Worm (Caenorhabditis elegans): Measurements from ENCODE around the gene srz-42.

Gene srz-42

DNA sequence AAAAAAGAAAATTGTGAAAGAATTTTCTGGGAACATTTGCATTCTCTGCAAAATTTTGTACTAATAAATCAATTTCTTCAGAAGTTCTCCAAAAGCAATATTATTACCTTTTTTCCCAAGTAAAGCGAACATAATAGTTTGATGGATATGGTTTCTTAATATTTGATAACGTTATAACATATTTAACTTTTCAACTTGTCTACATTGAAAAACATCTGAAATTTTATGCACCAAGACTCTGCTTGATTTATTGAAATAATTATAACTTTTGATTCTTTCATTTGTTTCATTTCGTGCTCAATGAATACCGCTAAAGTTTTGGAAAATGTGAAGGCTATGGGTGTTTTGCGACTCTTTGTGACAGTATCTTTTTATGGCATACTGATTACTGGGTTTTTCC, 7.9 kb downstream of the srz-42 start, which contains the start of gene srz-31:
Gene srz-31 (plus strand): TSS at position 301 of the 400 bp plus-strand sequence.
- TF ChIP-seq ces-1 (GFP tag; optimal IDR thresholded peaks at IDR 0.05) (no peak), nhr-77 (tag; optimal IDR thresholded peaks at IDR 0.05) (no peak)

DNA sequence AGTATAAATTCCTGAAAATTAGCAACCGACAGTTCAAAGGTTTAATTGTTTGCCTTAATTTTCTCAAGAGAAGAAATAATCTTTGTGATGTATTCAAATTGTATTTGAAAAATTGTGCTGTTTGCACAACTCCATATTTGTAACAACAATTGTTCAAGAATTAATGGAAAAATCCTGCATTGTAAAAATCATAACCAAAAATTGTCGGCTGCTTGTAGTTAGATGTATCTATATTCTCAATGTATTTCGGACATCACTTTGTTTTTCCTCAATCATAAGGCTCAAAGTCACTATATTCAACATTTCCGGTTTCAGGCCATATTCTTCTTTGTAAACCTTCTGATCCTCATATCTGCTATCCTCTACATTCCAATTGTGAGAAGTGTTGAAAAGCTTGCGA, 13.9 kb downstream of the srz-42 start:
- TF ChIP-seq ces-1 (GFP tag; optimal IDR thresholded peaks at IDR 0.05) (no peak), snpc-1.2 (GFP tag; IDR thresholded peaks at IDR 0.05) (peak; percentile 70)

ce11 chrIV:14145594-14145993, 16.4 kb downstream of the srz-42 start, which contains the start of gene oac-37:
oac-37 (plus strand) TSS chrIV:14145894.
- TF ChIP-seq nhr-102 (tag; optimal IDR thresholded peaks at IDR 0.05): no peak
- no peak for TF ChIP-seq nhr-6 (tag; optimal IDR thresholded peaks at IDR 0.05)
- no peak for TF ChIP-seq T26A8.4 (GFP tag; IDR thresholded peaks at IDR 0.05)
- TF ChIP-seq rbr-2 (tag; optimal IDR thresholded peaks at IDR 0.05): no peak
- no peak for TF ChIP-seq daf-16 (GFP tag; optimal IDR thresholded peaks at IDR 0.05)
- no peak for TF ChIP-seq daf-16 (tag; optimal IDR thresholded peaks at IDR 0.05)
- TF ChIP-seq dmd-8 (GFP tag; IDR thresholded peaks at IDR 0.05): no peak
- TF ChIP-seq jun-1 (tag; optimal IDR thresholded peaks at IDR 0.05): no peak
- TF ChIP-seq T20F7.1 (GFP tag; optimal IDR thresholded peaks at IDR 0.05): no peak
- no peak for TF ChIP-seq ctbp-1 (GFP tag; IDR thresholded peaks at IDR 0.05)
- no peak for TF ChIP-seq mep-1 (tag; optimal IDR thresholded peaks at IDR 0.05)
- no peak for TF ChIP-seq nhr-111 (GFP tag; optimal IDR thresholded peaks at IDR 0.05)
- no peak for TF ChIP-seq daf-8 (GFP tag; IDR thresholded peaks at IDR 0.05)
- TF ChIP-seq lin-15B (tag; optimal IDR thresholded peaks at IDR 0.05): no peak
- TF ChIP-seq D1046.2 (GFP tag; IDR thresholded peaks at IDR 0.05): no peak
- TF ChIP-seq pha-4 (GFP tag; IDR thresholded peaks at IDR 0.05): no peak
- TF ChIP-seq pha-4 (tag; optimal IDR thresholded peaks at IDR 0.05): no peak
- no peak for TF ChIP-seq zip-2 (tag; optimal IDR thresholded peaks at IDR 0.05)

DNA sequence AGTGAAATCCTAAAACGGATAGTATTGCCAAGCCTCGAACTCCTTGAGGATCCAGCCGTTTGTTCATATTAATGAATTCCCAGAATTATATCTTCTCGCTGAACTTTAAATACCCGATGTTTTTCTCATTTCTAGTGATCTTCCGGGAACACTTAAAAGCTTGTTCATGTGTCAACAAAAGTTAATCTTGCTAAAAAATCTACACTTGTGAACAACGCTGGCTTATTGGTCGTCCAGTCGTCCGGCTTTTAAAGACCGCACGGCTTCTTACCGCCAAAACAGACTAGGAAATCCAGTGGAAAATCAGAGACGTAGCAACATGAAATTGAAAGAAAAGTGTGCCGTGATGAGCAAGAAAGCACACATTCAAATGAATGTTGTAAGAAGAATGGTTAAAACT, 24.1 kb downstream of the srz-42 start, which contains the start of gene oac-38:
Gene oac-38 (minus strand): TSS at position 101 of the 400 bp plus-strand sequence.
- TF ChIP-seq ceh-28 (tag; optimal IDR thresholded peaks at IDR 0.05) (no peak), pqm-1 (tag; optimal IDR thresholded peaks at IDR 0.05) (no peak), ceh-62 (tag; optimal IDR thresholded peaks at IDR 0.05) (no peak), madf-5 (GFP tag; IDR thresholded peaks at IDR 0.05) (no peak), mes-2 (tag; optimal IDR thresholded peaks at IDR 0.05; ENCODE audit: poor library complexity, severe bottlenecking) (no peak), nhr-76 (tag; optimal IDR thresholded peaks at IDR 0.05) (no peak), unc-130 (GFP tag; optimal IDR thresholded peaks at IDR 0.05) (no peak), Y5F2A.4 (GFP tag; optimal IDR thresholded peaks at IDR 0.05) (no peak), arid-1 (GFP tag; conservative IDR thresholded peaks at IDR 0.05) (no peak), nhr-6 (tag; optimal IDR thresholded peaks at IDR 0.05) (no peak), unc-62 (GFP tag; optimal IDR thresholded peaks at IDR 0.05 in 1 of 2) (no peak), unc-62 (tag; optimal IDR thresholded peaks at IDR 0.05) (no peak), mxl-3 (GFP tag; optimal IDR thresholded peaks at IDR 0.05) (no peak), lin-29 (GFP tag; IDR thresholded peaks at IDR 0.05) (no peak), zip-11 (GFP tag; IDR thresholded peaks at IDR 0.05) (no peak), ZK337.2 (GFP tag; IDR thresholded peaks at IDR 0.05) (no peak)

DNA sequence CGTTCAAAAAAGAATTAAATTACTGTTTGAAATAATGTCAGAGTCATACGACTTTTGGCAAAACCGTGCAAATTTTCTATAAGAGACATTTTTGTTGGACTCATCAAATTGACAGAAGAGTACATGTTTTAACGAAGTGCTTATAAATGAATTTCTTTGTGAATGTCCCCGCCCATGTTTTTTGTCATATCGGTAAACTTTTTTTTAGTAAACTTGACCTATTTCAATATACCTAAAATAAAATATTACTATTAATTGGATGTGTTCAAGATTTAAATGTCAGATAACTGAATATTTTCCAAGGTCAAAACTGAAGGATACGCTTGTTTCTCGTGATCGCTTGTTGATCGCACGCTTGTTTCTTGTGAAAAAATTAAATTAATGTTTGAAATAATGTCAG, 28.9 kb downstream of the srz-42 start, which contains the start of gene R05A10.8:
Gene R05A10.8 (minus strand): TSS at position 101 of the 400 bp plus-strand sequence.
- no peak for TF ChIP-seq cey-2 (tag; optimal IDR thresholded peaks at IDR 0.05; ENCODE audit: borderline replicate concordance, insufficient read depth)
- no peak for TF ChIP-seq php-3 (GFP tag; IDR thresholded peaks at IDR 0.05)
- no peak for TF ChIP-seq mdt-29 (GFP tag; IDR thresholded peaks at IDR 0.05)
- no peak for TF ChIP-seq tra-1 (GFP tag; IDR thresholded peaks at IDR 0.05)
- TF ChIP-seq zag-1 (tag; optimal IDR thresholded peaks at IDR 0.05): no peak
- TF ChIP-seq hmg-1.1 (GFP tag; IDR thresholded peaks at IDR 0.05): no peak
- no peak for TF ChIP-seq ztf-11 (tag; optimal IDR thresholded peaks at IDR 0.05)
